Fruit fly (Drosophila melanogaster): ENCODE data around the gene Usf.

DNA sequence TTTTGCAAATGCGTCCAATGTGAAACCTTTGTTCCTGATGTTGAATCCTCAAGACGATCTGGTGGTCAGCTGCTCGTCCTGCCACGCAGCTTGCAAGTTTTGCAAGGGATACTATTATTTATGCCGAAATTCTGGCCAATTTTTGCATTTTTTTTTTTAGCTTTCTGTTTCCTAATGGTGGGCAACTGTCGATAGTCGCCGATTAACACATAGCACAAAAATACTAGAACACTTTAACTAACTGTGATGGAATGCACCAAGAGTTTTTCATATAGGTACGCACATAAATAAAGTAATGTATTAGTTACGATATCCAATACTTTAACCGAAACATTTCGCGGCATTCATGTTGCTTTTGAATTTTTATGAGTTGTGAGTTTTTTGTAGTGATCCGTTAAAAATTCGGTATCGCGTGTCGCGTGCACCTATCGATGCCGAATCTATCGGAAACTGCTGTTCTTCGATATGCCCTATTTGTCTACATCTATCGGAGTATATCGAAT lies 8.1 kb downstream of the Usf start, which contains the start of the genes rb and CHOp24:
- no peak for TF ChIP-seq CG8478 (optimal IDR thresholded peaks at IDR 0.05)
- no peak for TF ChIP-seq psq (optimal IDR thresholded peaks at IDR 0.05)
- TF ChIP-seq usp (GFP tag; optimal IDR thresholded peaks at IDR 0.05) = no peak
- no peak for TF ChIP-seq pan (optimal IDR thresholded peaks at IDR 0.05)
- no peak for TF ChIP-seq Dll (optimal IDR thresholded peaks at IDR 0.05)
- no peak for TF ChIP-seq EcR (GFP tag; optimal IDR thresholded peaks at IDR 0.05)
